Fruit fly (Drosophila melanogaster): Measurements from ENCODE around the gene CG3009.

Gene CG3009

DNA sequence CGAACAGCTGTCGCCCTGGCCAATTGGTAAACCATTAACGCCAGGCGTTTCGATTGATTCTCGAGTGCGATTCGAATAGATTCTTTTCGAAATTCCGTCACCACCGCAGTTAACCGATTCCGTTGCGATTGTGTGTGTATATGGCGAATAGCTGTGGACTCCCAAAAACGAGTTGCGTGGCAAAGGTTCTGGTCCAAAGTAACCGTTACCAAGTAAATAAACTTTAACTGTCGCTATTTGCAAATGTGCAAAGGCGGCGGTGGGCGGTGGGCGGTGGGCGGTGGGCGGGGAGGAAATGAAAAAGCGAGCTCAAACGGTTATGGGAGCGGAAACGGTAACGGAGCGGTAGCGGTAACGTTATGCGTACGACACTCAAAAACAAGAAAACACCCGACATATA, 22.6 kb downstream of the CG3009 start, which contains the start of gene CG3081:
Gene CG3081, minus strand, starts transcription at position 101 of the 400 bp plus-strand sequence.
- TF ChIP-seq CTCF (optimal IDR thresholded peaks at IDR 0.05) (no peak), CG8478 (optimal IDR thresholded peaks at IDR 0.05) (no peak)

DNA sequence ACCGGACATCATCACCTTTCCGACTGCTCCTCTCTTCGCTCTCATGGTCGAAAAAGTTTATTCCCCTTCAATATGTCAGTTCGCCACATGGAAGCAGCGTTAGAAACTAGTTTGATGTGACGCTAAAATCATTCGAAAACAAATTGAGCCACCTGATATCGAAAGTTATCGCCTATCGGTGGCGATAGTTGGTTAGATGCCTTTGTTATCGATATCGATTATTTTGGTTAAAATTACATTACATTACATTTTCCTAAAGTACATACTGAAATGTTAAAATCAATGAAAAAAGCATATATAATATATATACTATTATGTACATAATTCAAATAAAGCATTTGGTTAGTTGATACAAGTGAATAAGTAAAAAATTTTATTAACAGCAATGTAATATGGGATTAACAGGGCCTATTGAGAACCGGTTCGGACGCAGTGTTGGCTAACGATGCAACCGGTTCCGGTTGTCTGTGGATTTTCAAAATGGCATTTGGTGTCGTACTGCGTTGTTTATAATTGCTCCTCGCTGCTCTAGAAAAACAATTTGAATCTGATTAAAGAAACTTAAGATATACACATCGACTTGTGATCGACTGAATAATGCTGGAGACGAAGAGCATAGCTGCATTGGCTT, 30.5 kb downstream of the CG3009 start, which contains the start of the genes Alms1a and pon:
Gene Alms1a, minus strand, starts transcription at position 149 of the 631 bp plus-strand sequence.
Gene pon, plus strand, starts transcription at position 463 of the 631 bp plus-strand sequence.
- TF ChIP-seq CTCF (optimal IDR thresholded peaks at IDR 0.05) = no peak
- TF ChIP-seq CG8478 (optimal IDR thresholded peaks at IDR 0.05) = no peak

DNA sequence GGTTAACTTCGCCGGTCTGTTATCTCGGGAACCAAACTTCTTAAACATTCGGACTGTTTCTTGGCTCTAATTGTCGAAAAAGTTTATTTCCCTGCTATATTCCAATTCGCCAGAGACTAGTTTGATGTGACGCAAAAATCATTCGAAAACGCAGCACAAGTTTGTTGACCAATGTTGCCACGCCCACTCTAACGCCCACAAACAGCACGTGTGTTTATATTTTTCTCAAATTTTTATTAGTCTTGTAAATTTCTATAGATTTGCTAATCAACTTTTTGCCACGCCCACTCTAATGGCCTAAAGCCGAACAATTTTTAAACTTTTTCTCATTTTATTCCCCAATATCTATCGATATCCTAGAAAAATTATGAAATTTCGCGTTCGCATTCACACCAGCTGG, 35.7 kb downstream of the CG3009 start, which contains the start of gene Alms1b:
Gene Alms1b, minus strand, starts transcription at position 101 of the 400 bp plus-strand sequence.
- TF ChIP-seq CG8478 (optimal IDR thresholded peaks at IDR 0.05) (no peak), CTCF (optimal IDR thresholded peaks at IDR 0.05) (no peak)

dm6 chrX:4627160-4627559, 39.3 kb downstream of the CG3009 start:
- TF ChIP-seq CG8478 (optimal IDR thresholded peaks at IDR 0.05) (no peak), CTCF (optimal IDR thresholded peaks at IDR 0.05) (no peak)

DNA sequence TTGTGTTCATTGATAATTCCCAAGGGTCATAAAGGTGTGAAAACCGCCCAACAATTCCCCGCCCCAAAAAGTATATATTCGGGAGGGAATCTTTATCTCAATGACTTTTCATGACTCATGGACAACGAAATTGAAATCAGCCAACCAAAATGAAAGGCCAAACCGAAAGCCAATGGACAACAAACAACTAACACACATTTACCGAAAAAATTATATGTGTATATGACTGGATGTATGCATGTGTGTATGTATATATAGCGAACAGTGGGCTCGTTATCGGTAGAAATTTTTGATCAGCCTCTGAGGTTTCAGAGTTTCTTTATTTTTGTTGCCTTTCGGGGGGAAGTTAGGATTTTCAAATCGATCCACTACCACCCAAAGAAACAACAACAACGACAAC, 47.6 kb downstream of the CG3009 start:
- no peak for TF ChIP-seq CG8478 (optimal IDR thresholded peaks at IDR 0.05)
- no peak for TF ChIP-seq CTCF (optimal IDR thresholded peaks at IDR 0.05)

DNA sequence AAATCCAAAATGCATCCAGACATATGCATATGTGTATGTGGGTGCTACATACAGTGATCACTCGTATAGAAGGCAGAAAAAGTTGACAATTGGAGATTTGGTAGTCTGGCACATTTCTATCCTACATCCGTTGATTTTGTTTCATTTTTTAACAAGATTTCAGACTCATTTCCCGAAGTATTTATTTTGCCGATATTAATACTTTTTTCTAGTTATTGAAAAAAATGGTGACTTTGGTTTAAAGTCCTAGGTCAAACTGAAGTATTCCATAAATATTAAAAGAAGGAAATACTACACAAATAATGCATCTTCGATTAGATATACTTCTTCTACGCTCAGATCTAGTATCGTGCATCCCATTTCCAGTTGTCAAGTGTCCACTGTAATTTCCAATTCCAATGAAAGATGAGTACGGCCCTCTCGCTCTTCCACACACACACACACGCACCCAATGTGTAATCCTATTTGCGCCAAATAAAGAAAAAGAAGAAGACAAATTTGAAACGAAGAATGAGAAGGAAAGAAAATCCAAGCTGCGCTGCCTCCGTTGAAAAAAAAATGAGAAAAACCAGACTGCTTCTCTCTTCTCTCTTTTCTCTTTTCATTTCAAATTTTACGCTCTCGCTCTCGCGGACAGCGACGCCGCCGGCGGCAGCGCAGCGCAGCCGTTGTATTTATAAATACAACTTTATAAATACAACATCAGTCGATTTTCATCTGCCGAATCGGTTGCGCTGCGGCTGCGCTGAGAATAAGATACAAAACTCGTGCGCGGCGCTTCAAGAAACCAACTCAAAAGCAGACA, 49.4 kb downstream of the CG3009 start, which contains the start of gene peb:
Gene peb, plus strand, starts transcription at position 700 of the 805 bp plus-strand sequence.
- no peak for TF ChIP-seq CG8478 (optimal IDR thresholded peaks at IDR 0.05)
- no peak for TF ChIP-seq CTCF (optimal IDR thresholded peaks at IDR 0.05)

DNA sequence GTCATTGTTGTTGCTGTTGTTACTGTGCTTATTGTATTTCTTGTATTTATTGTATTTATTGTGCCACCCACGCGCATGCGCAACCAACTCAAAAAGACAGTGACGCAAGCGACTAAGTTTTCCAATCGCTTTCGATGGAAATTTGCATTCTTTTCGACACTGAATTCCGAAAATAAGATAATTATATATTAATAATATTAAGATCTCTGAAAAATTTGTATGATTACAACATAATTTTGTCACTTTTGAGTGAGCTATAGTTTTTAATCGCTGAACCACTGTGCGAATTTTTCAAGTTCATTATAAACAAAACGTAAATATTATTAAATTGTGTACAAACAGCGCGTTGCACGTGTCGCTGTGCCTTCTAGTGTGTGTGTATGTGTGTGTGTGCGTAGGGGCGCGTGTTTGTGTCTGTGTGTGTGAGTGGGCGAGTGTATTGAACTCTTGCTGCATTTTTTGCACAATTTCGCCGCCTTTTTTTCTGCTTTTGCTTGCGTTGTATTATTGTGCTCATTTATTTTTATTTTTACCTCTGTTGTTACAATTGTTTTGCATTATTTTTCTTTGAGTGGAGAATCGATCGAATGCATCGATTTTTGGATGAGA, 50.7 kb downstream of the CG3009 start:
- TF ChIP-seq CG8478 (optimal IDR thresholded peaks at IDR 0.05) (no peak), CTCF (optimal IDR thresholded peaks at IDR 0.05) (no peak)

- TF ChIP-seq CTCF (optimal IDR thresholded peaks at IDR 0.05) (no peak), CG8478 (optimal IDR thresholded peaks at IDR 0.05) (no peak)
Measured at dm6 chrX:4614945-4615344, 51.6 kb downstream of the CG3009 start.

dm6 chrX:4614325-4614724, 52.2 kb downstream of the CG3009 start:
- no peak for TF ChIP-seq CTCF (optimal IDR thresholded peaks at IDR 0.05)
- TF ChIP-seq CG8478 (optimal IDR thresholded peaks at IDR 0.05) = no peak

dm6 chrX:4613613-4614012, 52.9 kb downstream of the CG3009 start:
- TF ChIP-seq CTCF (optimal IDR thresholded peaks at IDR 0.05) (no peak), CG8478 (optimal IDR thresholded peaks at IDR 0.05) (no peak)

dm6 chrX:4612454-4612853, 54.0 kb downstream of the CG3009 start:
- no peak for TF ChIP-seq CTCF (optimal IDR thresholded peaks at IDR 0.05)
- no peak for TF ChIP-seq CG8478 (optimal IDR thresholded peaks at IDR 0.05)

DNA sequence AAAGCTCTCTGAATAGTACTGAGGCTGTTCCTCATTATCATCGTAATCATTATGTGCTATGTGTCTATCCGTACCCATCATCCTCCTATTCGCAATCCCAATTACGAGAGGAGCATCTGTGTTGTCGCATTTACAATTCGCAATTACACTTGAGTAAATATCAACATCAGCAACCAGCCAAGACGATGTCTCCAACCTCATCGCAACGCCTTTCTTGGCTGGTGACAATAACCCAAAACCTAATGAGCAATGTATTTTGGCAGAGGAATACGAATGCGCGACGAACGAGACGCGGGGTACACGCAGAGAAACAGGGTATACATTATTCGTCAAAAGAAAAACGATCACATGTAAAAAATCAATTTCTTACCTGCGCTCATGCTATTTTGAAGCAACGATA, 56.0 kb downstream of the CG3009 start:
- no peak for TF ChIP-seq CTCF (optimal IDR thresholded peaks at IDR 0.05)
- TF ChIP-seq CG8478 (optimal IDR thresholded peaks at IDR 0.05) = no peak

dm6 chrX:4609737-4610136, 56.8 kb downstream of the CG3009 start:
- TF ChIP-seq CG8478 (optimal IDR thresholded peaks at IDR 0.05) (no peak), CTCF (optimal IDR thresholded peaks at IDR 0.05) (no peak)

Measured in S2 (cell line).